Fruit fly (Drosophila melanogaster) whole organism, pupa: ENCODE data around the gene Takl2.

ENCODE experiments used
- CG10348 ChIP-seq: fragments of 200-800 bp; sonication (Bioruptor generic); IDR thresholded peaks from 2 replicates; pipeline ENCODE4 v1.3.6; 2022; ENCODE audit warnings: missing biosample characterization, missing genetic modification characterization
- CG12605 ChIP-seq: fragments of 200-800 bp; sonication (Bioruptor generic); IDR thresholded peaks from 2 replicates; pipeline ENCODE4 v1.3.6; 2022; ENCODE audit warnings: missing biosample characterization, missing genetic modification characterization
- CG13204 ChIP-seq: fragments of 200-800 bp; sonication (Bioruptor generic); optimal IDR thresholded peaks from 2 replicates; lab custom pipeline; 2018; ENCODE audit warnings: missing biosample characterization, mild to moderate bottlenecking, missing genetic modification characterization, moderate library complexity
- CG14655 ChIP-seq: fragments of 200-800 bp; sonication (Bioruptor generic); optimal IDR thresholded peaks from 3 replicates; lab custom pipeline; 2017; ENCODE audit warnings: mild to moderate bottlenecking, missing biosample characterization, missing genetic modification reagents, missing genetic modification characterization
- CG15710 ChIP-seq: fragments of 200-800 bp; sonication (Bioruptor generic); optimal IDR thresholded peaks from 2 replicates; lab custom pipeline; 2018; ENCODE audit warnings: missing biosample characterization, mild to moderate bottlenecking, missing genetic modification characterization, moderate library complexity
- CG17806 ChIP-seq: fragments of 200-800 bp; sonication (Bioruptor generic); optimal IDR thresholded peaks from 2 replicates; lab custom pipeline; 2018; ENCODE audit warnings: missing biosample characterization, mild to moderate bottlenecking, missing genetic modification characterization, moderate library complexity
- CG32121 ChIP-seq: fragments of 200-800 bp; sonication (Bioruptor generic); IDR thresholded peaks from 2 replicates; pipeline ENCODE4 v1.3.6; 2022; ENCODE audit warnings: missing biosample characterization, missing genetic modification characterization
- CG34367 ChIP-seq: fragments of 200-800 bp; sonication (Bioruptor generic); optimal IDR thresholded peaks from 2 replicates; lab custom pipeline; 2018; ENCODE audit warnings: missing biosample characterization, mild to moderate bottlenecking, missing genetic modification characterization
- CG4496 ChIP-seq: fragments of 200-800 bp; sonication (Bioruptor generic); IDR thresholded peaks from 3 replicates; pipeline ENCODE4 v1.3.6; 2022; ENCODE audit warnings: missing biosample characterization, missing genetic modification characterization
- CG8159 ChIP-seq: fragments of 200-800 bp; sonication (Bioruptor generic); optimal IDR thresholded peaks from 3 replicates; lab custom pipeline; 2018; ENCODE audit warnings: missing biosample characterization, mild to moderate bottlenecking, missing genetic modification characterization, moderate library complexity
- CG8301 ChIP-seq: fragments of 200-800 bp; sonication (Bioruptor generic); optimal IDR thresholded peaks from 2 replicates; lab custom pipeline; 2018; ENCODE audit warnings: missing biosample characterization, mild to moderate bottlenecking, missing genetic modification characterization
- CG9948 ChIP-seq: fragments of 200-800 bp; sonication (Bioruptor generic); optimal IDR thresholded peaks from 2 replicates; lab custom pipeline; 2018; ENCODE audit warnings: missing biosample characterization, mild to moderate bottlenecking, missing genetic modification characterization, moderate library complexity
- D1 ChIP-seq: fragments of 200-800 bp; sonication (Bioruptor generic); optimal IDR thresholded peaks from 2 replicates; lab custom pipeline; 2018; ENCODE audit warnings: missing biosample characterization, mild to moderate bottlenecking, missing genetic modification characterization, moderate library complexity
- EcR ChIP-seq: fragments of 200-800 bp; sonication (Bioruptor generic); optimal IDR thresholded peaks from 3 replicates; lab custom pipeline; 2019; ENCODE audit warnings: missing biosample characterization, missing genetic modification characterization, mild to moderate bottlenecking, moderate library complexity, missing genetic modification reagents
- Ets98B ChIP-seq: fragments of 200-800 bp; sonication (Bioruptor generic); IDR thresholded peaks from 2 replicates; pipeline ENCODE4 v1.3.6; 2022; ENCODE audit warnings: missing biosample characterization, missing genetic modification characterization
- Pif1A ChIP-seq: fragments of 200-800 bp; sonication (Bioruptor generic); optimal IDR thresholded peaks from 3 replicates; lab custom pipeline; 2016; ENCODE audit warnings: missing biosample characterization, missing genetic modification characterization
- Pif1B ChIP-seq: fragments of 200-800 bp; sonication (Bioruptor generic); optimal IDR thresholded peaks from 3 replicates; lab custom pipeline; 2016; ENCODE audit warnings: missing biosample characterization, missing genetic modification characterization
- Snoo ChIP-seq: fragments of 200-800 bp; sonication (Bioruptor generic); optimal IDR thresholded peaks from 3 replicates; lab custom pipeline; 2017; ENCODE audit warnings: missing biosample characterization, mild to moderate bottlenecking, missing genetic modification characterization, inconsistent platforms
- fd96Ca ChIP-seq: fragments of 200-800 bp; sonication (Bioruptor generic); IDR thresholded peaks from 3 replicates; pipeline ENCODE4 v1.3.6; 2022; ENCODE audit warnings: missing biosample characterization, missing genetic modification characterization
- gl ChIP-seq: fragments of 200-800 bp; sonication (Bioruptor generic); optimal IDR thresholded peaks from 2 replicates; lab custom pipeline; 2018; ENCODE audit warnings: missing biosample characterization, mild to moderate bottlenecking, missing genetic modification characterization
- rn ChIP-seq: fragments of 200-800 bp; sonication (Bioruptor generic); IDR thresholded peaks from 2 replicates; pipeline ENCODE4 v1.3.6; 2022; ENCODE audit warnings: missing biosample characterization, missing genetic modification characterization

Takl2 gene

DNA sequence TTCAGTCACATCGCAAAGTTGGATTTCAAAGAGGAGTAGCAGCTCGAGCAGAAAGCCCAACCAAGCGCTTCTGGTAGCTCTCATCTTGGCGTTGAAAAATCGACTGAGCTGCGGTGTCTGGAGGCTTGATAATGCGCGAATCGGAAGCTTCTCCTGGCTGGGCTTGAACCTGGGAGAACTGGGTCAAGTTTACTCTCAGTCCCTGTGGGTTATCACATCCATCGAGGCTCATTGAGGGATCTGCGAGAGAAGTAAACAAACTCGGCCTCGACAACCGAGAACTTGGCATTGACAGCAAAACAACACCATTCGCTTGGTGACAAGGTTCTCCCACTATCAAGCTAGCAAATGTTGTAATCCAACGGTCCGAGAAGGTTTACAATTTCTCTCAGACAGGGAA, 27.3 kb upstream of the Takl2 start, which contains the start of gene Nepl13:
Gene Nepl13 (minus strand): TSS at position 89 of the 400 bp plus-strand sequence.
- TF ChIP-seq Ets98B (GFP tag; lab: Robert Waterston, UW): no peak
- TF ChIP-seq CG13204: no peak
- TF ChIP-seq, all 21 proteins: peak for 0

DNA sequence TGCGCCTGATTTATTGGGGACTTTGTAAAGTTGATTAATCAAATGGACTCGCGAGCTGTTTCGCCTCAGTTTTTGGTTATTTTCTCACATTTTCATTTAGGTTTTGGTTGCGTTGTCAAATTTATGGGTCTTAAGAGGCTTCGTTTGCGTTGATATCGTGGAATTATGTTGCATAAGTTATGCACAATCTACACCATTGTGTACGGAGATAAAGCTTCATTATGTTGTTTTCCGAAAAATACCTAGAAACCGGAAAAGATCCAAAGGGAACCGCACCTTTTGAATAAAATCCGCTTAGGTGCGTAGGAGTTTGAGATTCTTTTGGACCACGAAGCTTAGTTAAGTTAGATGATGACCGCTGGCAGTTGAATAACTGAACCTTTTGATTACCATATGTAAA, 23.5 kb upstream of the Takl2 start:
- no peak for TF ChIP-seq EcR (GFP tag; lab: Kevin White, UChicago)
- no peak for TF ChIP-seq D1 (tag; lab: Kevin White, UChicago)
- no peak for TF ChIP-seq CG13204
- TF ChIP-seq, all 21 proteins: peak for 0

DNA sequence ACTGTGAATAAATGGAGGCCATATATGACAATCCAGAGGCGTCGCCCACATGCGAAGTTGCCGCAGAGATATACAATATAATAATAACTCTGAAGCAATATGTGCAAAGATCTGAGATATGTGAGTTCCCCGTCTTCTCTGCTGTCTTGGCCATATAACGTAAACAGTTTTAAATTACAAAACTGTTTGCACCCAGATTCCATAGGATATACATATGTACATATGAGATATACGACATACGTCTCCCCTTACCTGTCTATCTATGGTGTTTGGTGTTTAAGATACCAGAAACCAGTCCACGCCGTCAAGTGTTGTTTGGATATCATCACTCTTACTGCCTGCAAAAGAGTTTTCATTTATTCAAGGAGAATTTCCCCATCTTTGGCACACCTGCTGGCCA, 22.6 kb upstream of the Takl2 start:
- TF ChIP-seq fd96Ca (GFP tag; lab: Robert Waterston, UW) (peak; percentile 39; the same call in 1 of the 3 replicates), gl (tag; lab: Kevin White, UChicago) (no peak), CG14655 (GFP tag; lab: Kevin White, UChicago) (no peak), CG4496 (GFP tag; lab: Robert Waterston, UW) (peak; percentile 59; the same call in 1 of the 3 replicates), rn (no peak), CG32121 (GFP tag; lab: Robert Waterston, UW) (peak; percentile 29; the same call in 1 of the 2 replicates)

DNA sequence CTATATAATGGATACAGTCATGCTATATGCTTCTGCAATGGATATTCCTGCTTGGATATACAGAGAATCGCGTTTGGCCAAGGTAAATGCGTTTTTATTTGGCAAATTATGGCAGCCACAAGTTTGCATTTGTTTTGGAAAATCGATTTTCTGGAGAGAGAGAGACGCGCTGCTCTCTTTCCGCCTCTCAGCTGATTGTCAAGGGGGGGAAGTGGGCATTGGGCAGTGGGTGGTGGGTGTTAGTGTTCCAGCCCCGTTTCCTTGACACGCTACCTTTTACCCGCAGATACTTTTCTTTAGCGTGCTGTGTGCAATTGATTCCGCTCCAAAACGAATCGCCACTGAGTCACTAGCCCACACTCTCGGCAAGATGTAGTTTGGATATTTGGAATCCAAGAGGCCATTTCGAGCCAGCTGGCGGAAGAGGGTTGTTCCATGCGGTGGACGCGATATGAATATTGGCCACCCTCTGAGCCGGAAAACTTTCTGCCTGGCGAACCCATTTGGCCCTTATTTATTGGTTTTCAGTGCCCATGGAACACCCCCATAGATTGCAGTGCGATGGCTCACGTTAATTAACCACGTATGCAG, 21.6 kb upstream of the Takl2 start:
- TF ChIP-seq Ets98B (GFP tag; lab: Robert Waterston, UW) (peak; percentile 7; the same call in 1 of the 2 replicates), CG14655 (GFP tag; lab: Kevin White, UChicago) (no peak), EcR (GFP tag; lab: Kevin White, UChicago) (no peak)

DNA sequence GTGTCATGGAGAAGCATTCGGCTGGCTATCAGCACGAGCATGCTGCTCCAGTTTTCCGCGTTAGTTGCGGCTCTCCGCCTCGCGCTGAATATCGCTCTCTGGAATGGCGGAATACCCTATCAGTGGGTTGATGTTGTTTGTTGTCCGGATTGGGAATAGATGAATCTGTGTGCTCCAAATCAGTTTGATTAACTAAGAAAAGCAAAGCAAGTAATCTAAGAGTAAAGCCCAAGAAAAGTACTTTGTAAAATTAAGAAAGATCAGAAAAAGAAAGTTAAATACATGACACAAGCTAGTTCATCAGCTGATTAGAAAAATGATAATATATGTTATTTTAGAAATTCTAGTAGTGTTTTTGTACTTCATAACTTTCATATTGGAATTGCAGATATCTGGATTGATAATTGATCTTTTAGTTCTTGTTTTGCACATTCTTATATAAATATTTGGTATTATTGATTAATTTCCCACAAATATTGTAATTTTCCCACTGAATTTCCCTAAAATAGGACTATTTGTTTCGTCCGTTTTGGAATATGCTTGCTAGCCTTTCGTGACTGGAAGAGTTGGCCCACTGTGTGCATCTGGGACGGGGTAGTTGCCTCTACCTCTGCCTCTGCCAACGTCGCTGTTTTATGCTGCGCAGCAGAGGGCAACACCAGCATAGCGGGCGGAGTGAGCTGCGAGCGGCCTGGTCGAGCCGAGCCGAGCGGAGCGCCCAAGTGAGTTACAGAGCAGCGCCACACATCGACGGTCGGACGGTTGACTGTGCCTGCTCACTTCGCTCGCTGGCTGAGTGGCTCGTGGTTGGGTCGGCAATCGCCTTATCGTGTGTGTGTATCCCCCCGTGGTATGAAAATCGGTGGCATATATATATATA, 20.5 kb upstream of the Takl2 start:
- TF ChIP-seq CG8301 (tag; lab: Kevin White, UChicago) (peak; percentile 37), Pif1B (GFP tag; lab: Kevin White, UChicago) (no peak), Snoo (tag; lab: Kevin White, UChicago) (no peak), CG34367 (tag; lab: Kevin White, UChicago) (no peak), CG4496 (GFP tag; lab: Robert Waterston, UW) (peak; percentile 57), CG12605 (GFP tag; lab: Robert Waterston, UW) (peak; percentile 40), D1 (tag; lab: Kevin White, UChicago) (no peak), CG15710 (tag; lab: Kevin White, UChicago) (no peak), CG10348 (GFP tag; lab: Robert Waterston, UW) (no peak), CG13204 (peak; percentile 92), CG8159 (tag; lab: Kevin White, UChicago) (no peak), CG32121 (GFP tag; lab: Robert Waterston, UW) (peak; percentile 57; the same call in 1 of the 2 replicates), fd96Ca (GFP tag; lab: Robert Waterston, UW) (peak; percentile 53; the same call in 1 of the 3 replicates), CG14655 (GFP tag; lab: Kevin White, UChicago) (peak; percentile 58), rn (no peak), CG17806 (no peak), Ets98B (GFP tag; lab: Robert Waterston, UW) (peak; percentile 65), EcR (GFP tag; lab: Kevin White, UChicago) (no peak), gl (tag; lab: Kevin White, UChicago) (no peak), Pif1A (no peak), CG9948 (tag; lab: Kevin White, UChicago) (no peak)

DNA sequence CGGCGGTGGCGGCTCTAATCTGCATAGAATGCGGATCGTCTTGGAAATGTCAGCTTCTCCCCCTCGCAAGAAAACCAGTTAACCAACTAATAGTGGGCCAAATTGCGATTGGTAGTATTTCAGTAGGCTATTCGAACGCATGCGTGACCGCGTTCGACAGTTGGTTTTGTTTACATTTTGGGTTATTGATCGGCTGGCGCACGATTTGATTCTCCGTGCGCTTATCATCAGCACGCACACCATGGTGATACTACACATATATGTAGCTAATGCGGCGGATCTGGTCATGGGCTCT, 19.9 kb upstream of the Takl2 start:
- TF ChIP-seq Pif1A (no peak), CG4496 (GFP tag; lab: Robert Waterston, UW) (0 out of 3 replicates have a peak, but pooled peaks have one; percentile 13), Ets98B (GFP tag; lab: Robert Waterston, UW) (no peak), EcR (GFP tag; lab: Kevin White, UChicago) (peak; percentile 8)

DNA sequence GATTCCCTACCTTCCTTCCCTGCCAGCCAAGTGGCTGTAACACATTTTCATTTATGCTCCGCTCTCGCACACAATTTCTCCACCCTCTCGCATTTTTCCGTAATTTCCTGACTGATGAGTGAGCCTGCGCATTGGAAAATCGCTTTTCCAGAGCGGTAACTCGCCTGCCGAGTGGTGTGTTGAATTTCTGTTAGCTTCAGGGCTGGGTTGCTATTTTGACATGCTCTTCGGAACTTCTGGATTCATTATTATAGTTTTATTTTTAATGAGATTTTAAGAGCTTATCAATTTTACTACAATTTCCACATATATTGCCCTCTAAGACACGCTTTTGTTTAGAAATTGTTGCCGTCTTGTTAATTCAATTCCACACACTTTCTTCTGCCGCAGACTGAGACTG, 19.3 kb upstream of the Takl2 start:
- TF ChIP-seq CG8159 (tag; lab: Kevin White, UChicago): no peak
- no peak for TF ChIP-seq CG13204
- TF ChIP-seq CG32121 (GFP tag; lab: Robert Waterston, UW): no peak
- TF ChIP-seq fd96Ca (GFP tag; lab: Robert Waterston, UW): no peak
- TF ChIP-seq CG4496 (GFP tag; lab: Robert Waterston, UW): no peak
